Fruit fly (Drosophila melanogaster) whole organism: ENCODE measurements around the gene exex.

ENCODE experiments used
- CG8478 ChIP-seq: fragments of >200 bp; optimal IDR thresholded peaks from 2 replicates; lab custom pipeline; 2018; ENCODE audit warnings: inconsistent platforms
- Dll ChIP-seq: fragments of >200 bp; optimal IDR thresholded peaks from 2 replicates; lab custom pipeline; 2017
- pan ChIP-seq: fragments of >200 bp; optimal IDR thresholded peaks from 2 replicates; lab custom pipeline; 2017
- psq ChIP-seq: fragments of >200 bp; optimal IDR thresholded peaks from 2 replicates; lab custom pipeline; 2017
- usp ChIP-seq: fragments of >200 bp; optimal IDR thresholded peaks from 2 replicates; lab custom pipeline; 2017; ENCODE audit warnings: missing biosample characterization, missing genetic modification characterization, mixed read lengths

DNA sequence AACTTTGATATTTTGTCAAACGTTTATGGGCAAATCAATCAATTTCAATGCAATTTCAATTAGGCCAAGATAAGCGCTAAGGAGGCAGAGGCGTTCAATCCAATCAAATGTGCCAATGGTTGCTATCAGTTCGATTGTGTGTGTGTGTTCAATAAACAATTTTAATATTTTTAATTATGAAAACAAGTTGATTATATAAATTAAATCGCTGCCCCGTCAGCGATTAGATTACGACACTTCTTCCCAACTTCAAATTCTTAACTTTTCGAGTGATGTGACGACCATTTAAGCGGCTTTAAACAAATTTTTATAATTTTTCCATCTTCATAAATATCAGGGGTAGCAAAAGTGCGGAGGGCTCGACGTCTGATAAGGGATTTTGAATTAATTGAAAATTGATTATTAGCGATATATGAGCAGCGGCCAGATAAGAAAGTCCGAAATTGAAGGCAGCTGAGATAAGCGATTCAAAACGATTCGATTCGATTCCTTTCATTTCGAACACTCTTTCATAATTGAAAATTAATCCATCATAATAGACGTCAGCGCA lies 5.5 kb upstream of the exex start:
- TF ChIP-seq psq (lab: Kevin White, UChicago): no peak
- TF ChIP-seq CG8478 (lab: Kevin White, UChicago): no peak
- TF ChIP-seq usp (GFP tag; lab: Kevin White, UChicago): no peak
- no peak for TF ChIP-seq Dll
- TF ChIP-seq pan (lab: Kevin White, UChicago): no peak
